Worm (Caenorhabditis elegans) whole organism, L3 larva: ENCODE data around the gene cwc-15.

ENCODE experiments used
- egl-27 ChIP-seq: sonication (generic microtip); optimal IDR thresholded peaks from 4 replicates; lab custom pipeline; 2017; ENCODE audit warnings: missing biosample characterization, missing genetic modification reagents, missing genetic modification characterization
- lin-39 ChIP-seq: fragments of 150-350 bp; optimal IDR thresholded peaks from 2 replicates; lab custom pipeline; 2018; ENCODE audit warnings: missing biosample characterization, missing genetic modification reagents, missing genetic modification characterization
- nhr-12 ChIP-seq: fragments of 150-350 bp; optimal IDR thresholded peaks from 2 replicates; lab custom pipeline; 2014; ENCODE audit warnings: missing biosample characterization, missing genetic modification characterization

DNA sequence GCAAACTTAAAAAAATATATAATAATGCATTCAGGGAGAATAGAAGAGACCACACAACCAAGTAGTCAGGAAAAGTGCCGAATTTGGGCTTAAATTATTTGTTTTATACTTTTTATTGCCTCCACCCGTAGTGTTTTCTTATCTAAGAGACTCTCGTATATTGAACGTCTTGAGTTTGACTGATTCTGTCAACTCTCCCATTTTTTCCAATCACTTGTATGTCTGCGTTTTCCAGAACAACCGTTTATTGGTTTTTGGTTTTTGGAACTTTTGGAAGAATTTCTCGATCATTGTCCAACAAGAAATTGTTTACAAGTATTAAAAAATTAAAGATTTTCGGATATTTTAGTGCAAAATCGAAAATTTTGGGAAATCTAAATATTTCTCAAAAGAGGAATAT, 20.5 kb downstream of the cwc-15 start:
- TF ChIP-seq lin-39 (tag; lab: Kevin White, UChicago) (no peak), egl-27 (tag; lab: Kevin White, UChicago) (no peak), nhr-12 (tag; lab: Kevin White, UChicago) (no peak)
